Fruit fly (Drosophila melanogaster) whole organism, pupa: Measurements from ENCODE around the gene Rrp1.

Source experiments
- CG13204 ChIP-seq: fragments of 200-800 bp; sonication (Bioruptor generic); optimal IDR thresholded peaks from 2 replicates; lab custom pipeline; 2018; ENCODE audit warnings: missing biosample characterization, mild to moderate bottlenecking, missing genetic modification characterization, moderate library complexity
- CG14655 ChIP-seq: fragments of 200-800 bp; sonication (Bioruptor generic); optimal IDR thresholded peaks from 3 replicates; lab custom pipeline; 2017; ENCODE audit warnings: mild to moderate bottlenecking, missing biosample characterization, missing genetic modification reagents, missing genetic modification characterization
- CG17806 ChIP-seq: fragments of 200-800 bp; sonication (Bioruptor generic); optimal IDR thresholded peaks from 2 replicates; lab custom pipeline; 2018; ENCODE audit warnings: missing biosample characterization, mild to moderate bottlenecking, missing genetic modification characterization, moderate library complexity
- CG32121 ChIP-seq: fragments of 200-800 bp; sonication (Bioruptor generic); IDR thresholded peaks from 2 replicates; pipeline ENCODE4 v1.3.6; 2022; ENCODE audit warnings: missing biosample characterization, missing genetic modification characterization
- CG4496 ChIP-seq: fragments of 200-800 bp; sonication (Bioruptor generic); IDR thresholded peaks from 3 replicates; pipeline ENCODE4 v1.3.6; 2022; ENCODE audit warnings: missing biosample characterization, missing genetic modification characterization
- CG8159 ChIP-seq: fragments of 200-800 bp; sonication (Bioruptor generic); optimal IDR thresholded peaks from 3 replicates; lab custom pipeline; 2018; ENCODE audit warnings: missing biosample characterization, mild to moderate bottlenecking, missing genetic modification characterization, moderate library complexity
- CG8301 ChIP-seq: fragments of 200-800 bp; sonication (Bioruptor generic); optimal IDR thresholded peaks from 2 replicates; lab custom pipeline; 2018; ENCODE audit warnings: missing biosample characterization, mild to moderate bottlenecking, missing genetic modification characterization
- Pif1A ChIP-seq: fragments of 200-800 bp; sonication (Bioruptor generic); optimal IDR thresholded peaks from 3 replicates; lab custom pipeline; 2016; ENCODE audit warnings: missing biosample characterization, missing genetic modification characterization

dm6 chr2L:2956992-2957391 lies 15.3 kb downstream of the Rrp1 start:
- TF ChIP-seq CG4496 (GFP tag; lab: Robert Waterston, UW) (no peak), CG14655 (GFP tag; lab: Kevin White, UChicago) (no peak), CG13204 (GFP tag; lab: Kevin White, UChicago) (no peak), CG8301 (tag; lab: Kevin White, UChicago) (no peak), CG32121 (GFP tag; lab: Robert Waterston, UW) (no peak), CG8159 (tag; lab: Kevin White, UChicago) (no peak), CG17806 (tag; lab: Kevin White, UChicago) (no peak), Pif1A (GFP tag; lab: Kevin White, UChicago) (no peak)
